Worm (Caenorhabditis elegans) whole organism, midembryonic: Measurements from ENCODE around the gene tmem-184.

Source experiments
- T22C8.4 ChIP-seq: fragments of 200-800 bp; sonication (Bioruptor generic); IDR thresholded peaks from 2 replicates; pipeline ENCODE4 v1.3.6; 2022; ENCODE audit warnings: missing genetic modification characterization, missing compliant biosample characterization
- cog-1 ChIP-seq: sonication (generic microtip); optimal IDR thresholded peaks from 2 replicates; lab custom pipeline; 2016; ENCODE audit warnings: missing genetic modification characterization, missing compliant biosample characterization
- flt-1 ChIP-seq: fragments of 200-800 bp; sonication (Bioruptor generic); IDR thresholded peaks from 2 replicates; pipeline ENCODE4 v1.3.6; 2022; ENCODE audit warnings: missing genetic modification characterization, missing compliant biosample characterization
- klf-2 ChIP-seq: fragments of 200-800 bp; sonication (Bioruptor generic); conservative IDR thresholded peaks from 2 replicates; pipeline ENCODE4 v1.3.6; 2022; ENCODE audit warnings: missing genetic modification reagents, missing genetic modification characterization, missing compliant biosample characterization
- med-1 ChIP-seq: sonication (generic microtip); optimal IDR thresholded peaks from 2 replicates; lab custom pipeline; 2017; ENCODE audit warnings: missing genetic modification characterization, mild to moderate bottlenecking, missing compliant biosample characterization, antibody characterized with exemption, missing genetic modification reagents; ENCODE audit not compliant: insufficient read depth
- ref-1 ChIP-seq: fragments of 200-800 bp; sonication (Bioruptor generic); conservative IDR thresholded peaks from 2 replicates; pipeline ENCODE4 v1.3.6; 2022; ENCODE audit warnings: missing genetic modification reagents, missing genetic modification characterization, missing compliant biosample characterization
- tab-1 ChIP-seq: fragments of 200-800 bp; sonication (Bioruptor generic); IDR thresholded peaks from 2 replicates; pipeline ENCODE4 v1.3.6; 2022; ENCODE audit warnings: missing genetic modification characterization, missing compliant biosample characterization
- ztf-23 ChIP-seq: fragments of 200-800 bp; sonication (Bioruptor generic); IDR thresholded peaks from 2 replicates; pipeline ENCODE4 v1.3.6; 2022; ENCODE audit warnings: missing genetic modification reagents, missing genetic modification characterization, missing compliant biosample characterization
- ztf-29 ChIP-seq: fragments of 200-800 bp; sonication (Bioruptor generic); IDR thresholded peaks from 2 replicates; pipeline ENCODE4 v1.3.6; 2022; ENCODE audit warnings: missing genetic modification reagents, missing genetic modification characterization, missing compliant biosample characterization

The tmem-184 gene

DNA sequence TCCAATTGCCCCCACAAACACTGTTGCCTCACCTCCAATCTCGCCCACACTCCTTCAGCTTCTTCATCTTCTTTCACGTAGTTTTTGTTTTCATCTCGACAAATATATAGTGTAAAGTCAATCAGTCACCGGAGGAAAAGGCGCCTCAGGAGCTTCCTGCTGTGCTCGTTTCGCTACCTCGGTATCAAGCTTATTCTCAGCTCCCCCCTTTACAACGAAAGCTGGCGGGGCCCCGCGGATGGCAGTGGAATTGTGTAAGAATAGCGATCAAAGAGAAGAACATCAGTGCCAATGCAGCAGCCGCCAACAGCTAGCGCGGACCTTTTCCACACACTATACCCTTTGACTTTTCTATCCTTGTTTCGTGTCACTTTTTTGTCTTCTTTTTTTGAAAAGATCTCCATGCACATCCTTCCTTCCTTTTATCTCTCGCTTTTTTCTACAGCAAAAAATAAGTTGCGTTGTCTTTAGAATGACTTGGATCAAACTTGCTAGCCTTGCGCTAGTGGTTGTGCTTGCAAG, 22.2 kb downstream of the tmem-184 start, which contains the start of gene csq-1:
Gene csq-1 (plus strand): TSS at position 472 of the 522 bp plus-strand sequence.
- TF ChIP-seq tab-1 (GFP tag; lab: Robert Waterston, UW) = no peak
- no peak for TF ChIP-seq cog-1
- TF ChIP-seq ztf-23 = no peak
- no peak for TF ChIP-seq ztf-29 (GFP tag; lab: Robert Waterston, UW)
- TF ChIP-seq T22C8.4 (GFP tag; lab: Robert Waterston, UW) = no peak
- TF ChIP-seq med-1 (GFP tag; lab: Kevin White, UChicago) = no peak
- no peak for TF ChIP-seq ref-1 (GFP tag; lab: Robert Waterston, UW)
- no peak for TF ChIP-seq klf-2 (GFP tag; lab: Robert Waterston, UW)
- TF ChIP-seq flt-1 (GFP tag; lab: Robert Waterston, UW) = no peak

ce11 chrX:14680474-14680873, 26.2 kb downstream of the tmem-184 start:
- no peak for TF ChIP-seq T22C8.4 (GFP tag; lab: Robert Waterston, UW)
- no peak for TF ChIP-seq med-1 (GFP tag; lab: Kevin White, UChicago)
- TF ChIP-seq cog-1 = no peak
- TF ChIP-seq ztf-23 = no peak
- TF ChIP-seq flt-1 (GFP tag; lab: Robert Waterston, UW) = no peak
- TF ChIP-seq klf-2 (GFP tag; lab: Robert Waterston, UW) = no peak
- TF ChIP-seq ztf-29 (GFP tag; lab: Robert Waterston, UW) = no peak
- no peak for TF ChIP-seq ref-1 (GFP tag; lab: Robert Waterston, UW)
- no peak for TF ChIP-seq tab-1 (GFP tag; lab: Robert Waterston, UW)

DNA sequence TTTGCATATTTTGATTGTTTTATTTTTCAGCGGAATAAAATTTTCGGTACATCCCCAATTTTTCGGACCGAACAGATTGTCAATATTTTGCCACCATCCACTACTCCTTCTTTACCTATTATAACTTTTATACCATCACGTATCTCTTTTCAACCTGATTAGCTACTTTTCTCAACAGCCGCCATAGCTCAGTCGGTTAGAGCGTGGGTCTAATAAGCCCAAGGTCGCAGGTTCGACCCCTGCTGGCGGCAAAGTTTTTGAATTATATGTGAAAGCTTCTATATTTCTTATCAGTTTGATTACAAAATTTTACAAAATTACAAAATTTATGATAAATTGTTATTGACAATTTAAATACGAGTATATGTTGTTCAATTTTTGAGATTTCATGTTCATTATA, 27.7 kb downstream of the tmem-184 start:
- TF ChIP-seq flt-1 (GFP tag; lab: Robert Waterston, UW) (no peak), med-1 (GFP tag; lab: Kevin White, UChicago) (no peak), cog-1 (no peak), ztf-29 (GFP tag; lab: Robert Waterston, UW) (no peak), T22C8.4 (GFP tag; lab: Robert Waterston, UW) (no peak), ztf-23 (no peak)

- TF ChIP-seq T22C8.4 (GFP tag; lab: Robert Waterston, UW) = no peak
- no peak for TF ChIP-seq med-1 (GFP tag; lab: Kevin White, UChicago)
- TF ChIP-seq cog-1 = no peak
- TF ChIP-seq ztf-23 = no peak
- TF ChIP-seq flt-1 (GFP tag; lab: Robert Waterston, UW) = no peak
Observed at ce11 chrX:14674028-14674427, 32.6 kb downstream of the tmem-184 start, which contains the start of gene slt-1. slt-1 (plus strand) TSS chrX:14674328.

DNA sequence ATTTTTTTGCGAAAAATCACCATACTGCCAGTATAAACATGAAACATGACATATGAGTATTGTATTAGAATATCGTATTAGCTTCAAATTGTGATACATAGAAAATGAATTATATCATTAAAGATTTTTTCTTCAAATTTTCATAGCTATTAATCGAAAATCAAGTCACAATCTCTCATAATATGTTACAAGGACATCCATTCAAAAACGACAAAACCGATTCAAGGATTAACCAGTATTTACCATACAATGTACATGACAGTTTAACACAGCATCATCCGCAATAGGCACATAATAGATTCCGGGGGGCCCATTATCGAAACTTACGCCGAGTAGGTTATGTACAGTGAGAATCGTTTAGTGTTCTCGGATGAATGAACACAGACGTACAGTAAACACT, 35.4 kb downstream of the tmem-184 start:
- TF ChIP-seq ztf-23 (no peak), T22C8.4 (GFP tag; lab: Robert Waterston, UW) (no peak), tab-1 (GFP tag; lab: Robert Waterston, UW) (no peak), cog-1 (no peak), ref-1 (GFP tag; lab: Robert Waterston, UW) (no peak), ztf-29 (GFP tag; lab: Robert Waterston, UW) (no peak), klf-2 (GFP tag; lab: Robert Waterston, UW) (no peak), med-1 (GFP tag; lab: Kevin White, UChicago) (no peak), flt-1 (GFP tag; lab: Robert Waterston, UW) (no peak)

ce11 chrX:14664028-14664427, 42.6 kb downstream of the tmem-184 start, which contains the start of gene C26G2.2:
C26G2.2 (plus strand) TSS chrX:14664328.
- TF ChIP-seq med-1 (GFP tag; lab: Kevin White, UChicago) (no peak), T22C8.4 (GFP tag; lab: Robert Waterston, UW) (no peak), ztf-29 (GFP tag; lab: Robert Waterston, UW) (no peak), klf-2 (GFP tag; lab: Robert Waterston, UW) (no peak), cog-1 (no peak), flt-1 (GFP tag; lab: Robert Waterston, UW) (no peak), tab-1 (GFP tag; lab: Robert Waterston, UW) (no peak), ref-1 (GFP tag; lab: Robert Waterston, UW) (no peak)

- TF ChIP-seq med-1 (GFP tag; lab: Kevin White, UChicago) (no peak), ztf-29 (GFP tag; lab: Robert Waterston, UW) (no peak), flt-1 (GFP tag; lab: Robert Waterston, UW) (no peak), T22C8.4 (GFP tag; lab: Robert Waterston, UW) (no peak), ref-1 (GFP tag; lab: Robert Waterston, UW) (no peak), ztf-23 (no peak)
Observed at ce11 chrX:14662460-14662859, 44.2 kb downstream of the tmem-184 start.

DNA sequence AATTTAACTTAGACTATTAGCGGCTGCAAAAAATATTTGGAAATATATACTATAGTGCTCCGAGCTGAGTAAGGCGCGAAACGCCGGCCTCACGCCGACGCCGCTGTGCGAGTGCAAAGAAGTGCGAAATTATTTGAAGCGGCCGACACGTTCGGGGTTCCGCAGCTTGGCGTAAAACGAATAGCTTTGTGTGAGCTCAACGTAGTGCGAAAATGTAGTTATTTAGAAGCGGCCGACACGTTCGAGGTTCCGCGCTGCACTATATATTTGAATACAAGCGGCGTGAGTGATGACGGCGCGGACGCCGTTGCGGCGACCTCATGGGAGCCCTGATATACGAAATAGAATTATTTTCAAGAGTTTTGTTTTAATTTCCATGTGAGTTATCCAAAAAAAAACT, 44.7 kb downstream of the tmem-184 start:
- TF ChIP-seq klf-2 (GFP tag; lab: Robert Waterston, UW) (no peak), med-1 (GFP tag; lab: Kevin White, UChicago) (no peak), flt-1 (GFP tag; lab: Robert Waterston, UW) (no peak), cog-1 (no peak), ref-1 (GFP tag; lab: Robert Waterston, UW) (no peak), ztf-23 (no peak), tab-1 (GFP tag; lab: Robert Waterston, UW) (no peak), ztf-29 (GFP tag; lab: Robert Waterston, UW) (no peak), T22C8.4 (GFP tag; lab: Robert Waterston, UW) (no peak)

- TF ChIP-seq med-1 (GFP tag; lab: Kevin White, UChicago) (no peak), ref-1 (GFP tag; lab: Robert Waterston, UW) (no peak), tab-1 (GFP tag; lab: Robert Waterston, UW) (no peak), ztf-29 (GFP tag; lab: Robert Waterston, UW) (no peak)
Observed at ce11 chrX:14659454-14659853, 47.2 kb downstream of the tmem-184 start.

DNA sequence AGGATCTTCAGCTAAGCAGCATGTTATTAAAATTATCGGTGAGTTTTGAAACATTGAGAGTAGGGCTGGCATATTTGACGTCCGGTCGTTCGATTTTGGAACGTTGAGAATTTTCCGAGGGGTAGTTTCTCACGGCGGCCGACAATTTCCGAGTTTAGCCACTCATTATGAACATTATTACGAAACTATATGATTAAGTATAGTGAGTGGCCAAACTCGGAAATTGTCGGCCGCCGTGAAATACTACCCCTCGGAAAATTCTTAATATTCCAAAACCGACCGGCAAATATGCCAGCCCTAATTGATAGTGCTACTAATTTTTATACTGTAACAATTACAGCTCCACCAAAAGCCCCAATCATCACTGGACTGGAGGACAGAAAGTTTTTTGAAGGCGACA, 49.2 kb downstream of the tmem-184 start:
- TF ChIP-seq ztf-29 (GFP tag; lab: Robert Waterston, UW) (no peak), ztf-23 (no peak), T22C8.4 (GFP tag; lab: Robert Waterston, UW) (no peak), flt-1 (GFP tag; lab: Robert Waterston, UW) (no peak), med-1 (GFP tag; lab: Kevin White, UChicago) (no peak), tab-1 (GFP tag; lab: Robert Waterston, UW) (no peak), ref-1 (GFP tag; lab: Robert Waterston, UW) (no peak), cog-1 (no peak), klf-2 (GFP tag; lab: Robert Waterston, UW) (no peak)
